Fruit fly (Drosophila melanogaster): ENCODE results near the gene CG9784.

The CG9784 gene

dm6 chrX:16640260-16641100, 41.5 kb upstream of the CG9784 start, which contains the start of the genes SNRPG and mthl1 (continued):
- TF ChIP-seq CG16779 (GFP tag; IDR thresholded peaks at IDR 0.05) (peak; percentile 81), CG15514 (GFP tag; optimal IDR thresholded peaks at IDR 0.05) (peak; percentile 71), CG18599 (GFP tag; optimal IDR thresholded peaks at IDR 0.05) (peak; percentile 70), CG7357 (GFP tag; IDR thresholded peaks at IDR 0.05) (peak; percentile 100), ab (GFP tag; optimal IDR thresholded peaks at IDR 0.05) (peak; percentile 55), CG16815 (GFP tag; optimal IDR thresholded peaks at IDR 0.05) (peak; percentile 83), salm (tag; optimal IDR thresholded peaks at IDR 0.05) (no peak), CG8478 (optimal IDR thresholded peaks at IDR 0.05) (no peak), CG7839 (tag; optimal IDR thresholded peaks at IDR 0.05) (peak; percentile 85), CG17361 (GFP tag; IDR thresholded peaks at IDR 0.05) (peak; percentile 92), CG8944 (GFP tag; optimal IDR thresholded peaks at IDR 0.05) (peak; percentile 72), Bteb2 (GFP tag; optimal IDR thresholded peaks at IDR 0.05) (peak; percentile 59), ato (GFP tag; IDR thresholded peaks at IDR 0.05; ENCODE audit: partially characterized antibody) (peak; percentile 46; the same call in 1 of the 2 replicates), CG7786 (GFP tag; optimal IDR thresholded peaks at IDR 0.05) (peak; percentile 77), Neu2 (GFP tag; optimal IDR thresholded peaks at IDR 0.05; ENCODE audit: borderline replicate concordance) (no peak), CG11695 (GFP tag; IDR thresholded peaks at IDR 0.05) (peak; percentile 79), CG2712 (tag; optimal IDR thresholded peaks at IDR 0.05) (peak; percentile 70), Sry-β (GFP tag; optimal IDR thresholded peaks at IDR 0.05) (peak; percentile 71), Tbp (GFP tag; optimal IDR thresholded peaks at IDR 0.05) (no peak), fru (optimal IDR thresholded peaks at IDR 0.05) (no peak), CG18262 (tag; optimal IDR thresholded peaks at IDR 0.05) (peak; percentile 63), Chrac-16 (GFP tag; optimal IDR thresholded peaks at IDR 0.05) (peak; percentile 87), Asciz (GFP tag; optimal IDR thresholded peaks at IDR 0.05) (no peak), Jarid2 (GFP tag; optimal IDR thresholded peaks at IDR 0.05) (peak; percentile 95), CG34422 (GFP tag; IDR thresholded peaks at IDR 0.05) (peak; percentile 96), CG11723 (GFP tag; optimal IDR thresholded peaks at IDR 0.05) (peak; percentile 52), sqz (GFP tag; optimal IDR thresholded peaks at IDR 0.05) (peak; percentile 96), CG15479 (GFP tag; optimal IDR thresholded peaks at IDR 0.05) (no peak), CG31441 (GFP tag; IDR thresholded peaks at IDR 0.05) (peak; percentile 74), cas (GFP tag; IDR thresholded peaks at IDR 0.05) (peak; percentile 63; the same call in 1 of the 2 replicates), CG11560 (tag; IDR thresholded peaks at IDR 0.05) (peak; percentile 85; the same call in 2 of the 3 replicates), nmo (GFP tag; optimal IDR thresholded peaks at IDR 0.05) (peak; percentile 57), Doc3 (GFP tag; IDR thresholded peaks at IDR 0.05; ENCODE audit: partially characterized antibody) (peak; percentile 56), CG14710 (tag; optimal IDR thresholded peaks at IDR 0.05) (peak; percentile 100), CG4617 (GFP tag; optimal IDR thresholded peaks at IDR 0.05; ENCODE audit: borderline replicate concordance) (peak; percentile 34), Dek (tag; optimal IDR thresholded peaks at IDR 0.05) (peak; percentile 82), CG4360 (GFP tag; IDR thresholded peaks at IDR 0.05) (peak; percentile 66), sd (tag; optimal IDR thresholded peaks at IDR 0.05) (peak; percentile 45), CG7963 (GFP tag; IDR thresholded peaks at IDR 0.05; ENCODE audit: partially characterized antibody) (peak; percentile 14; the same call in 1 of the 3 replicates), pho (GFP tag; optimal IDR thresholded peaks at IDR 0.05) (peak; percentile 81), CG11398 (GFP tag; optimal IDR thresholded peaks at IDR 0.05) (no peak), bsh (GFP tag; optimal IDR thresholded peaks at IDR 0.05) (peak in 1 of 2 experiments; percentile 64), ems (GFP tag; optimal IDR thresholded peaks at IDR 0.05) (peak; percentile 64), CG9609 (GFP tag; optimal IDR thresholded peaks at IDR 0.05) (peak; percentile 80), Side (GFP tag; optimal IDR thresholded peaks at IDR 0.05) (peak; percentile 49), MBD-R2 (GFP tag; IDR thresholded peaks at IDR 0.05) (peak; percentile 71), dmrt99B (tag; optimal IDR thresholded peaks at IDR 0.05) (peak; percentile 74), CG4820 (GFP tag; optimal IDR thresholded peaks at IDR 0.05) (peak; percentile 70), Ets97D (GFP tag; optimal IDR thresholded peaks at IDR 0.05) (peak; percentile 85)
